Worm (Caenorhabditis elegans) whole organism, late embryonic: ENCODE measurements around the gene W08F4.7.
A peak's percentile ranks its signal among the peaks of the same experiment; 100 is the strongest.
"Not testable (repeated sequence)": the region's sequence is repeated elsewhere in the genome, so short reads cannot be mapped to it uniquely, and the experiment has no call there.

Experiments
- C08G9.2 ChIP-seq: sonication (generic microtip); optimal IDR thresholded peaks from 2 replicates; lab custom pipeline; 2016; ENCODE audit warnings: mild to moderate bottlenecking, missing genetic modification characterization, moderate library complexity, missing compliant biosample characterization
- C38D4.7 ChIP-seq: fragments of 200-800 bp; sonication (Bioruptor generic); optimal IDR thresholded peaks from 2 replicates; lab custom pipeline; 2018; ENCODE audit warnings: mild to moderate bottlenecking, missing genetic modification characterization, moderate library complexity, missing compliant biosample characterization
- ahr-1 ChIP-seq: sonication (generic microtip); optimal IDR thresholded peaks from 2 replicates; lab custom pipeline; 2016; ENCODE audit warnings: missing genetic modification characterization, missing compliant biosample characterization
- ceh-14 ChIP-seq: sonication (generic microtip); optimal IDR thresholded peaks from 2 replicates; lab custom pipeline; 2016; ENCODE audit warnings: missing genotype, missing genetic modification characterization, missing compliant biosample characterization
- ceh-18 ChIP-seq: sonication (generic microtip); optimal IDR thresholded peaks from 2 replicates; lab custom pipeline; 2016; ENCODE audit warnings: missing genetic modification characterization, missing compliant biosample characterization
- ceh-31 ChIP-seq: sonication (generic microtip); optimal IDR thresholded peaks from 2 replicates; lab custom pipeline; 2016; ENCODE audit warnings: missing genetic modification characterization, missing compliant biosample characterization
- ceh-34 ChIP-seq: sonication (generic microtip); optimal IDR thresholded peaks from 2 replicates; lab custom pipeline; 2016; ENCODE audit warnings: mild to moderate bottlenecking, missing genetic modification characterization, missing compliant biosample characterization
- ceh-6 ChIP-seq: fragments of 200-800 bp; sonication (Bioruptor generic); optimal IDR thresholded peaks from 2 replicates; lab custom pipeline; 2018; ENCODE audit warnings: mild to moderate bottlenecking, missing genetic modification characterization, missing compliant biosample characterization
- ceh-9 ChIP-seq: sonication (generic microtip); optimal IDR thresholded peaks from 2 replicates; lab custom pipeline; 2016; ENCODE audit warnings: mild to moderate bottlenecking, missing genetic modification characterization, inconsistent platforms, missing compliant biosample characterization
- che-1 ChIP-seq: sonication (generic microtip); optimal IDR thresholded peaks from 2 replicates; lab custom pipeline; 2016; ENCODE audit warnings: mild to moderate bottlenecking, missing genetic modification characterization, missing compliant biosample characterization
- elt-2 ChIP-seq: sonication (generic microtip); optimal IDR thresholded peaks from 2 replicates; lab custom pipeline; 2016; ENCODE audit warnings: missing genetic modification reagents, missing genetic modification characterization, missing compliant biosample characterization
- elt-4 ChIP-seq: sonication (generic microtip); optimal IDR thresholded peaks from 2 replicates; lab custom pipeline; 2016; ENCODE audit warnings: missing genetic modification characterization, missing compliant biosample characterization
- eyg-1 ChIP-seq: sonication (generic microtip); optimal IDR thresholded peaks from 2 replicates; lab custom pipeline; 2016; ENCODE audit warnings: missing genotype, missing genetic modification characterization, missing compliant biosample characterization
- fax-1 ChIP-seq: sonication (generic microtip); optimal IDR thresholded peaks from 2 replicates; lab custom pipeline; 2016; ENCODE audit warnings: missing genotype, missing genetic modification characterization, missing compliant biosample characterization
- fkh-10 ChIP-seq: fragments of 150-350 bp; optimal IDR thresholded peaks from 2 replicates; lab custom pipeline; 2014; ENCODE audit warnings: missing biosample characterization, missing genetic modification reagents, missing genetic modification characterization
- fkh-6 ChIP-seq: sonication (generic microtip); optimal IDR thresholded peaks from 2 replicates; lab custom pipeline; 2016; ENCODE audit warnings: missing genetic modification characterization, missing compliant biosample characterization
- hlh-13 ChIP-seq: fragments of 200-800 bp; sonication (Bioruptor generic); optimal IDR thresholded peaks from 2 replicates; lab custom pipeline; 2018; ENCODE audit warnings: mild to moderate bottlenecking, missing genetic modification characterization, missing compliant biosample characterization
- hlh-30 ChIP-seq: sonication (generic microtip); optimal IDR thresholded peaks from 2 replicates; lab custom pipeline; 2017; ENCODE audit warnings: antibody characterized with exemption, missing genetic modification characterization, missing compliant biosample characterization; ENCODE audit not compliant: insufficient read depth
- lin-11 ChIP-seq: fragments of 200-800 bp; sonication (Bioruptor generic); optimal IDR thresholded peaks from 2 replicates; lab custom pipeline; 2018; ENCODE audit warnings: mild to moderate bottlenecking, missing genetic modification characterization, missing compliant biosample characterization
- nfya-1 ChIP-seq: sonication (generic microtip); optimal IDR thresholded peaks from 2 replicates; lab custom pipeline; 2017; ENCODE audit warnings: missing genetic modification characterization, mild to moderate bottlenecking, missing compliant biosample characterization, antibody characterized with exemption, moderate library complexity
- nhr-232 ChIP-seq: sonication (generic microtip); optimal IDR thresholded peaks from 2 replicates; lab custom pipeline; 2016; ENCODE audit warnings: missing genetic modification characterization, missing compliant biosample characterization
- pag-3 ChIP-seq: sonication (generic microtip); optimal IDR thresholded peaks from 2 replicates; lab custom pipeline; 2016; ENCODE audit warnings: missing compliant biosample characterization, missing genetic modification characterization, borderline replicate concordance
- pat-9 ChIP-seq: fragments of 200-800 bp; sonication (Bioruptor generic); optimal IDR thresholded peaks from 2 replicates; lab custom pipeline; 2018; ENCODE audit warnings: mild to moderate bottlenecking, missing genetic modification characterization, moderate library complexity, missing compliant biosample characterization
- pha-4 ChIP-seq: fragments of 150-350 bp; optimal IDR thresholded peaks from 2 replicates; lab custom pipeline; 2018; ENCODE audit warnings: missing biosample characterization, missing genetic modification reagents, missing genetic modification characterization
- pqm-1 ChIP-seq: sonication (generic microtip); optimal IDR thresholded peaks from 2 replicates; lab custom pipeline; 2016; ENCODE audit warnings: missing genetic modification characterization, missing compliant biosample characterization
- pros-1 ChIP-seq: fragments of 150-350 bp; optimal IDR thresholded peaks from 2 replicates; lab custom pipeline; 2014; ENCODE audit warnings: missing biosample characterization, missing genetic modification reagents, missing genetic modification characterization
- rnt-1 ChIP-seq: sonication (generic microtip); optimal IDR thresholded peaks from 2 replicates; lab custom pipeline; 2016; ENCODE audit warnings: missing genetic modification characterization, missing compliant biosample characterization
- sox-4 ChIP-seq: sonication (generic microtip); optimal IDR thresholded peaks from 2 replicates; lab custom pipeline; 2017; ENCODE audit warnings: mild to moderate bottlenecking, missing genetic modification characterization, inconsistent platforms, missing compliant biosample characterization
- syd-9 ChIP-seq: sonication (generic microtip); optimal IDR thresholded peaks from 2 replicates; lab custom pipeline; 2016; ENCODE audit warnings: mild to moderate bottlenecking, missing genetic modification characterization, moderate library complexity, missing compliant biosample characterization
- tbx-2 ChIP-seq: sonication (generic microtip); optimal IDR thresholded peaks from 2 replicates; lab custom pipeline; 2016; ENCODE audit warnings: missing genetic modification characterization, missing compliant biosample characterization
- tbx-7 ChIP-seq: sonication (generic microtip); optimal IDR thresholded peaks from 2 replicates; lab custom pipeline; 2016; ENCODE audit warnings: missing genotype, missing genetic modification characterization, missing compliant biosample characterization
- ttx-3 ChIP-seq: sonication (generic microtip); optimal IDR thresholded peaks from 2 replicates; lab custom pipeline; 2016; ENCODE audit warnings: missing genetic modification reagents, missing genetic modification characterization, missing compliant biosample characterization
- unc-42 ChIP-seq: sonication (generic microtip); optimal IDR thresholded peaks from 2 replicates; lab custom pipeline; 2016; ENCODE audit warnings: missing genotype, missing genetic modification characterization, missing compliant biosample characterization
- unc-55 ChIP-seq: sonication (generic microtip); optimal IDR thresholded peaks from 2 replicates; lab custom pipeline; 2017; ENCODE audit warnings: missing biosample characterization, missing genetic modification reagents, missing genetic modification characterization
- zip-5 ChIP-seq: sonication (generic microtip); optimal IDR thresholded peaks from 2 replicates; lab custom pipeline; 2016; ENCODE audit warnings: missing genetic modification characterization, missing compliant biosample characterization

Gene W08F4.7

DNA sequence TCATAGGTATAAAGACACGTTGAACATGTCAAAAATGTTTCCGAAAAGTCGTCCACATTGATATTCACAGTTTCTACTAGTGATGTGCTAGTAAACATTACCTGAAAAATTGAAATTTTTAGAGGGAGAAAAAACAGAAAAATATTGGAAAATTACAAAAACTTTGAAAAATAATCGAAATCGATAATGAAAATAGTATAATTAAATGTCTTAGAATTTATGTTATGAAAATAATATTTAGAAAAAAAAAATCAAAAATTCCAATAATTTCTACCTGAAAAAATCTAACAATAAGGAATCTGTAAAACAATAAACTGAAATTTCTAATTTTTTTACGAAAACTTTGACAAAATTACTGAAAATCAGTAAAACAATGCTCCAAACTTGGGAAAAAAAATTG, 24.5 kb upstream of the W08F4.7 start, which contains the start of gene nhl-3:
Gene nhl-3, minus strand, starts transcription at position 101 of the 400 bp plus-strand sequence.
- TF ChIP-seq unc-55 (GFP tag; lab: Kevin White, UChicago) (no peak), fax-1 (tag; lab: Kevin White, UChicago) (no peak), elt-2 (no peak), pqm-1 (no peak), ceh-6 (GFP tag; lab: Kevin White, UChicago) (no peak), ahr-1 (no peak), pag-3 (tag; lab: Kevin White, UChicago) (no peak), rnt-1 (tag; lab: Kevin White, UChicago) (no peak), pros-1 (no peak), pat-9 (no peak), C38D4.7 (GFP tag; lab: Kevin White, UChicago) (no peak)

DNA sequence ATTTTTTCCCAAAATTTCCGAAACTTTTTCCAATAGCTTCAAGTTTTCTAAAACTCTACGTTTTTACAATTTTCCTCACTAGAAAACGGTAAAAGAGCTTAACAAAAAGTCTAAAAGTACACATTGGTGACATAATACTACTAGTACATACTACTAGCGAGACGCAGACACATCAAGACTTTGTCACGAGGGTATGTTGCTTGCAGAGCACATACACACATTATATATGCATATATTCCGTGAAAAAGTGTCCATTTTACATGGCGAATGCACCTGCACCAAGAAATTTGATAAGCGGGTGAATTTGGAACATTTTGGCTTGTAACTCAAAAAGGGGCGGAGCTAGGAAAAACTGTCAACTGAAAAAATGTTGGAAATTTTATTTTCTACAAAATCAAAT, 23.8 kb upstream of the W08F4.7 start:
- no peak for TF ChIP-seq syd-9 (tag; lab: Kevin White, UChicago)
- peak; percentile 31 for TF ChIP-seq ceh-31 (tag; lab: Kevin White, UChicago)
- TF ChIP-seq zip-5 (tag; lab: Kevin White, UChicago) = no peak
- no peak for TF ChIP-seq ahr-1
- no peak for TF ChIP-seq C38D4.7 (GFP tag; lab: Kevin White, UChicago)
- TF ChIP-seq tbx-2 = no peak
- TF ChIP-seq hlh-30 (tag; lab: Kevin White, UChicago) = peak; percentile 93
- no peak for TF ChIP-seq pat-9
- TF ChIP-seq unc-55 (GFP tag; lab: Kevin White, UChicago) = peak; percentile 35
- peak; percentile 19 for TF ChIP-seq nfya-1
- TF ChIP-seq C08G9.2 = no peak

DNA sequence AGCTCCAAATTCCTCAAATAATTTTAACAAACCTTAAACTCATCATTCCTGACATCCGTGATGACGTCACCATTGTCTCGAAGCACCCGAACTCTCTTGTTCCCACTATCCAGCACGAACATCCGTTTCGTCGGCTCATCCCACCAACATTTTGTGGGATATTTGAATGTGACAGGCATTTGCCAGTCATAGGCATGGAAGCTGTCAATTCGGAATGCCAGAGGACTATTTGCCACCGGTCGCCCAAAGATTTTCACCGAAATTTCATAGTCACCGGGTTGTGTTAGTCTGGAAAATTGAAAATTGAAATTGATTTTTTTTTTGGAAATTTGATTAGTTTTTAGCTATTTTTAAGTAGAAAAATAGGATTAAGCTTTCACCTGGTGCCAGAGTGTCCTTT, 19.2 kb upstream of the W08F4.7 start:
- no peak for TF ChIP-seq lin-11 (tag; lab: Kevin White, UChicago)
- no peak for TF ChIP-seq eyg-1 (tag; lab: Kevin White, UChicago)
- no peak for TF ChIP-seq nfya-1
- TF ChIP-seq ceh-14 = no peak
- TF ChIP-seq fkh-10 (GFP tag; lab: Kevin White, UChicago) = no peak
- no peak for TF ChIP-seq unc-42
- TF ChIP-seq ceh-9 = no peak
- TF ChIP-seq ttx-3 = no peak

ce11 chrII:593221-593620, 15.7 kb upstream of the W08F4.7 start, which contains the start of gene W08F4.1:
W08F4.1 (plus strand) TSS chrII:593521.
- not testable (repeated sequence) for TF ChIP-seq pha-4 (tag; lab: Kevin White, UChicago); hlh-13 (GFP tag; lab: Kevin White, UChicago); elt-4

DNA sequence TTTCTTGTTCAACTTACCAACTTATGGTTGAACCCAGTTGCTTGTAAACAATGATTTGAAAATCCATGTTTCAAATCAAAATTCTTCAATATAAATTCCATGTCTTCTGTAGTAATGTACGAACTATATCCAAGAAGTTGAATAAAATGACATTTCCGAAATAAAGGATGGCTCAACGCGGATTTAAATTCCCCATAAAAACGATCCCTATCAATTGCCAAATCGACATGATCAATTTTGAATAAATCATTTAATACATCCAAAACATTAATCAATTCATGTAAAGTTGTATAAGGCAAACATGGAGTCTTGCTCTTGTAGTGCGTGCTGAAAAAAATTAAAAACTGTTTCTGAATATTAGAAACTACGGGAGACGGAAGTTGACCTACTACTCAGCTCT, 13.6 kb upstream of the W08F4.7 start, which contains the start of gene W08F4.10:
Gene W08F4.10, minus strand, starts transcription at position 101 of the 400 bp plus-strand sequence.
- TF ChIP-seq sox-4 (tag; lab: Kevin White, UChicago) (no peak), ceh-34 (no peak), ceh-14 (no peak), ceh-6 (GFP tag; lab: Kevin White, UChicago) (no peak), nhr-232 (tag; lab: Kevin White, UChicago) (no peak), C38D4.7 (GFP tag; lab: Kevin White, UChicago) (no peak), hlh-13 (GFP tag; lab: Kevin White, UChicago) (no peak), fkh-10 (GFP tag; lab: Kevin White, UChicago) (no peak), ceh-18 (no peak), tbx-7 (tag; lab: Kevin White, UChicago) (no peak)
- TF ChIP-seq, all 69 proteins: peak for 0

ce11 chrII:587533-587932, 10.0 kb upstream of the W08F4.7 start, which contains the start of gene fbxb-34:
fbxb-34 (plus strand) TSS chrII:587833.
- TF ChIP-seq fkh-6 (tag; lab: Kevin White, UChicago) (no peak), pha-4 (tag; lab: Kevin White, UChicago) (no peak), che-1 (tag; lab: Kevin White, UChicago) (no peak), ceh-14 (no peak)
